Worm (Caenorhabditis elegans) whole organism, early embryonic: ENCODE data around the gene flp-20.

Source experiments
- aly-1 ChIP-seq: sonication (generic microtip); optimal IDR thresholded peaks from 2 replicates; lab custom pipeline; 2016; ENCODE audit warnings: missing genetic modification characterization, missing compliant biosample characterization
- ama-1 ChIP-seq: fragments of 150-350 bp; optimal IDR thresholded peaks from 2 replicates; lab custom pipeline; 2014
- hmg-4 ChIP-seq: fragments of 200-800 bp; sonication (Bioruptor generic); optimal IDR thresholded peaks from 2 replicates; lab custom pipeline; 2018; ENCODE audit warnings: mild to moderate bottlenecking, missing genetic modification characterization, missing compliant biosample characterization
- sea-1 ChIP-seq: fragments of 200-800 bp; sonication (Bioruptor generic); conservative IDR thresholded peaks from 2 replicates; pipeline ENCODE4 v1.3.6; 2022; ENCODE audit warnings: missing genetic modification characterization, missing compliant biosample characterization
- tra-4 ChIP-seq: sonication (generic microtip); optimal IDR thresholded peaks from 2 replicates; lab custom pipeline; 2017; ENCODE audit warnings: missing genetic modification characterization, missing compliant biosample characterization

DNA sequence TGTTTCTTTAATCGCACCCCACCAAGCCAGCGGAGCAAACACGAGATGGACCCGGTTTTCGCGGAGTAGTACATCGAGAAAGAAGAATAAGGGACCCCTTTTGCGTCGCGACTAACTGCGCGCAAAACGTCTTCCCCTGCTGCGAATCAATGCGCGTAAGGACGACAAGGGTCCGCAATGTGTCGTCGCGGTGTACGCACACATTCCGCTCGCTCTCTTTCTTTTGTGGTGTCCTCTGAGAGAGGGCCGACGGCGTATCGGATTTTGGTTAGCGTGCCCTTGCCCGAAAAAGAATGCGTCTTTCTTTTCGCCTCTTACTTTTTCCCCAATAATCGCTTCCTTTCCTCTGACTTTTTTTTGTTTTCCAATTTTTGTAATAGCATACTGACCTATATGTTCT is 11.9 kb downstream of the flp-20 start:
- TF ChIP-seq ama-1 (no peak), sea-1 (GFP tag; lab: Robert Waterston, UW) (no peak), hmg-4 (GFP tag; lab: Kevin White, UChicago) (no peak), aly-1 (tag; lab: Kevin White, UChicago) (peak; percentile 62), tra-4 (tag; lab: Kevin White, UChicago) (no peak)
